Worm (Caenorhabditis elegans): Measurements from ENCODE around the gene fat-4.

- no peak for TF ChIP-seq nhr-28 (tag; optimal IDR thresholded peaks at IDR 0.05)
- TF ChIP-seq nhr-237 (tag; optimal IDR thresholded peaks at IDR 0.05): no peak
- TF ChIP-seq sptf-1 (tag; optimal IDR thresholded peaks at IDR 0.05): no peak
These were observed 8.5 kb upstream of the fat-4 start for ce11 chrIV:9790708-9791107.
